Worm (Caenorhabditis elegans) whole organism, L1 larva: ENCODE measurements around the gene lido-4.
A peak's percentile ranks its signal among the peaks of the same experiment; 100 is the strongest.
"Not testable (repeated sequence)": the region's sequence is repeated elsewhere in the genome, so short reads cannot be mapped to it uniquely, and the experiment has no call there.

Source experiments
- C34B4.2 ChIP-seq: sonication (generic microtip); optimal IDR thresholded peaks from 2 replicates; lab custom pipeline; 2017; ENCODE audit warnings: mild to moderate bottlenecking, missing genetic modification characterization, missing compliant biosample characterization
- ama-1 ChIP-seq: fragments of 150-350 bp; optimal IDR thresholded peaks from 2 replicates; lab custom pipeline; 2014
- blmp-1 ChIP-seq: fragments of 150-350 bp; optimal IDR thresholded peaks from 2 replicates; lab custom pipeline; 2014; ENCODE audit warnings: missing biosample characterization, missing genetic modification characterization
- dpl-1 ChIP-seq, 3 experiments: fragments of 150-350 bp in 2 of 3; sonication (generic microtip) in 1 of 3; optimal IDR thresholded peaks; 2 replicates each; lab custom pipeline; 2014 to 2017; ENCODE audit warnings: missing biosample characterization in 3 of 3, missing genetic modification characterization in 3 of 3, missing genetic modification reagents in 3 of 3
- egl-27 ChIP-seq, 2 experiments: fragments of 150-350 bp in 1 of 2; sonication (generic microtip); optimal IDR thresholded peaks; 3 replicates each; lab custom pipeline; 2017 to 2018; ENCODE audit warnings: missing biosample characterization in 2 of 2, missing genetic modification characterization in 2 of 2, missing genetic modification reagents in 2 of 2
- elt-2 ChIP-seq: sonication (generic microtip); optimal IDR thresholded peaks from 2 replicates; lab custom pipeline; 2016; ENCODE audit warnings: missing genetic modification characterization, mild to moderate bottlenecking, inconsistent platforms, missing compliant biosample characterization, missing genetic modification reagents
- ets-5 ChIP-seq: fragments of 200-800 bp; sonication (Bioruptor generic); IDR thresholded peaks from 2 replicates; pipeline ENCODE4 v1.3.6; 2022; ENCODE audit warnings: missing genetic modification characterization, missing compliant biosample characterization
- fkh-10 ChIP-seq: sonication (generic microtip); optimal IDR thresholded peaks from 2 replicates; lab custom pipeline; 2017; ENCODE audit warnings: missing biosample characterization, missing genetic modification reagents, missing genetic modification characterization
- fkh-8 ChIP-seq: sonication (generic microtip); optimal IDR thresholded peaks from 2 replicates; lab custom pipeline; 2016; ENCODE audit warnings: mild to moderate bottlenecking, missing genetic modification characterization, missing compliant biosample characterization
- grh-1 ChIP-seq: fragments of 200-800 bp; sonication (Bioruptor generic); IDR thresholded peaks from 2 replicates; pipeline ENCODE4 v1.3.6; 2022; ENCODE audit warnings: missing genetic modification reagents, missing genetic modification characterization, missing compliant biosample characterization
- hlh-17 ChIP-seq: fragments of 200-800 bp; sonication (Bioruptor generic); optimal IDR thresholded peaks from 2 replicates; lab custom pipeline; 2018; ENCODE audit warnings: missing genetic modification characterization, mild to moderate bottlenecking, missing compliant biosample characterization, moderate library complexity, borderline replicate concordance
- hlh-4 ChIP-seq: sonication (generic microtip); optimal IDR thresholded peaks from 2 replicates; lab custom pipeline; 2016; ENCODE audit warnings: mild to moderate bottlenecking, missing genetic modification characterization, missing compliant biosample characterization
- hpl-2 ChIP-seq: fragments of 150-350 bp; optimal IDR thresholded peaks from 2 replicates; lab custom pipeline; 2014; ENCODE audit warnings: missing biosample characterization, missing genetic modification reagents, missing genetic modification characterization
- isw-1 ChIP-seq: fragments of 200-800 bp; sonication (Bioruptor generic); IDR thresholded peaks from 2 replicates; pipeline ENCODE4 v1.3.6; 2022; ENCODE audit warnings: missing genetic modification characterization, missing compliant biosample characterization
- lin-13 ChIP-seq: fragments of 150-350 bp; optimal IDR thresholded peaks from 2 replicates; lab custom pipeline; 2014; ENCODE audit warnings: missing biosample characterization, missing genetic modification reagents, missing genetic modification characterization
- lin-14 ChIP-seq: fragments of 200-800 bp; sonication (Bioruptor generic); optimal IDR thresholded peaks from 2 replicates; lab custom pipeline; 2018; ENCODE audit warnings: mild to moderate bottlenecking, missing genetic modification characterization, moderate library complexity, missing compliant biosample characterization
- lin-35 ChIP-seq, 2 experiments: fragments of 150-350 bp; optimal IDR thresholded peaks; 2 replicates each; lab custom pipeline; 2014; ENCODE audit warnings: missing biosample characterization in 2 of 2, missing genetic modification characterization in 2 of 2, missing genetic modification reagents in 2 of 2
- lin-39 ChIP-seq: fragments of 150-350 bp; optimal IDR thresholded peaks from 2 replicates; lab custom pipeline; 2014; ENCODE audit warnings: missing biosample characterization, missing genetic modification reagents, missing genetic modification characterization
- lsy-2 ChIP-seq, 2 experiments: fragments of 150-350 bp; optimal IDR thresholded peaks; 2 replicates each; lab custom pipeline; 2014; ENCODE audit warnings: missing biosample characterization in 2 of 2, missing genetic modification characterization in 2 of 2
- mab-9 ChIP-seq: fragments of 200-800 bp; sonication (Bioruptor generic); IDR thresholded peaks from 2 replicates; pipeline ENCODE4 v1.3.6; 2022; ENCODE audit warnings: missing genetic modification reagents, missing genetic modification characterization, missing compliant biosample characterization
- mdl-1 ChIP-seq, 2 experiments: fragments of 150-350 bp; optimal IDR thresholded peaks; 2 replicates each; lab custom pipeline; 2014 to 2017; ENCODE audit warnings: missing biosample characterization in 2 of 2, missing genetic modification characterization in 2 of 2, inconsistent platforms in 1 of 2
- mef-2 ChIP-seq: fragments of 150-350 bp; optimal IDR thresholded peaks from 2 replicates; lab custom pipeline; 2014; ENCODE audit warnings: missing biosample characterization, missing genetic modification characterization
- mep-1 ChIP-seq: fragments of 150-350 bp; optimal IDR thresholded peaks from 2 replicates; lab custom pipeline; 2014; ENCODE audit warnings: missing biosample characterization, missing genetic modification characterization
- nhr-11 ChIP-seq: fragments of 150-350 bp; optimal IDR thresholded peaks from 2 replicates; lab custom pipeline; 2014; ENCODE audit warnings: missing biosample characterization, missing genetic modification characterization
- nhr-20 ChIP-seq: sonication (generic microtip); optimal IDR thresholded peaks from 2 replicates; lab custom pipeline; 2016; ENCODE audit warnings: mild to moderate bottlenecking, missing genetic modification characterization, missing compliant biosample characterization
- nhr-237 ChIP-seq: fragments of 150-350 bp; optimal IDR thresholded peaks from 2 replicates; lab custom pipeline; 2014; ENCODE audit warnings: missing biosample characterization, missing genetic modification characterization
- nhr-28 ChIP-seq: fragments of 150-350 bp; optimal IDR thresholded peaks from 2 replicates; lab custom pipeline; 2014; ENCODE audit warnings: missing biosample characterization, missing genetic modification characterization
- nhr-71 ChIP-seq: sonication (generic microtip); optimal IDR thresholded peaks from 2 replicates; lab custom pipeline; 2016; ENCODE audit warnings: mild to moderate bottlenecking, missing genetic modification characterization, moderate library complexity, missing compliant biosample characterization
- nhr-76 ChIP-seq: sonication (generic microtip); optimal IDR thresholded peaks from 2 replicates; lab custom pipeline; 2017; ENCODE audit warnings: missing biosample characterization, missing genetic modification characterization
- nhr-77 ChIP-seq: fragments of 150-350 bp; optimal IDR thresholded peaks from 2 replicates; lab custom pipeline; 2014; ENCODE audit warnings: missing biosample characterization, missing genetic modification characterization
- nhr-84 ChIP-seq: sonication (generic microtip); optimal IDR thresholded peaks from 2 replicates; lab custom pipeline; 2017; ENCODE audit warnings: missing biosample characterization, missing genetic modification characterization
- nhr-85 ChIP-seq: sonication (generic microtip); peaks from one replicate; lab custom pipeline; 2016; ENCODE audit warnings: missing genetic modification characterization, inconsistent platforms, missing compliant biosample characterization
- nhr-90 ChIP-seq: sonication (generic microtip); optimal IDR thresholded peaks from 2 replicates; lab custom pipeline; 2016; ENCODE audit warnings: mild to moderate bottlenecking, missing genetic modification characterization, missing compliant biosample characterization; ENCODE audit not compliant: poor library complexity
- skn-1 ChIP-seq: fragments of 150-350 bp; optimal IDR thresholded peaks from 2 replicates; lab custom pipeline; 2014; ENCODE audit warnings: missing biosample characterization, missing genetic modification characterization
- sup-37 ChIP-seq: fragments of 200-800 bp; sonication (Bioruptor generic); optimal IDR thresholded peaks from 2 replicates; lab custom pipeline; 2018; ENCODE audit warnings: mild to moderate bottlenecking, missing genetic modification characterization, missing compliant biosample characterization
- swsn-7 ChIP-seq: sonication (generic microtip); optimal IDR thresholded peaks from 2 replicates; lab custom pipeline; 2016; ENCODE audit warnings: missing genetic modification characterization, missing compliant biosample characterization
- unc-130 ChIP-seq: fragments of 150-350 bp; optimal IDR thresholded peaks from 2 replicates; lab custom pipeline; 2017; ENCODE audit warnings: missing biosample characterization, missing genetic modification characterization, inconsistent platforms
- unc-86 ChIP-seq: sonication (generic microtip); optimal IDR thresholded peaks from 2 replicates; lab custom pipeline; 2016; ENCODE audit warnings: missing genetic modification characterization, missing compliant biosample characterization
- zag-1 ChIP-seq: fragments of 150-350 bp; optimal IDR thresholded peaks from 2 replicates; lab custom pipeline; 2014; ENCODE audit warnings: missing biosample characterization, missing genetic modification characterization

lido-4 gene

DNA sequence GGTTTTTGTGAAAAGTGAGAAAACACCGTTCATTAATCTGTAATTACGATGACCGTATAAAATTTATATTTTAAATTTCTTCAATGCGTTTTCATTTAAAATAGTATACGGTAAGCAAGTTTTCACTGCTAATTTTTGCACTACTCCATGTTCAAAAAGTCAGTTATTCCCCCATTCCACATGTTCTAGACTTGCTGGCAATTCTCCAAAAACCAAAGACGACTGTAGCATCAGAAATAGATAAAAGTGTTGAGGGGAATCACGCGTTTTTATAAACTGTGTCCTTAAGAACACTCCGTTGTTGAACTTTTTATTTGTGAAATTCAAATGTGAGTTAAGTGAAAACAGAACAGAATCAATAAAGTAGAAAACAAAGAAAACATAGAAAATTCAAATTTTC is 28.1 kb upstream of the lido-4 start:
- TF ChIP-seq elt-2 (peak; percentile 70), unc-130 (tag; lab: Kevin White, UChicago) (no peak), unc-86 (tag; lab: Kevin White, UChicago) (no peak), nhr-85 (tag; lab: Kevin White, UChicago) (peak; percentile 54), nhr-84 (tag; lab: Kevin White, UChicago) (no peak), lin-14 (GFP tag; lab: Kevin White, UChicago) (no peak), dpl-1 (GFP tag; optimal IDR thresholded peaks at IDR 0.05; lab: Kevin White, UChicago) (no peak), nhr-71 (tag; lab: Kevin White, UChicago) (peak; percentile 22), zag-1 (tag; lab: Kevin White, UChicago) (no peak), skn-1 (tag; lab: Kevin White, UChicago) (peak; percentile 28), C34B4.2 (tag; lab: Kevin White, UChicago) (no peak), mdl-1 (tag; optimal IDR thresholded peaks at IDR 0.05; lab: Kevin White, UChicago) (no peak), mep-1 (tag; lab: Kevin White, UChicago) (peak; percentile 10), ama-1 (lab: Kevin White, UChicago) (peak; percentile 11), lin-35 (GFP tag; optimal IDR thresholded peaks at IDR 0.05; lab: Kevin White, UChicago) (peak in 1 of 2 experiments; percentile 31), sup-37 (no peak), nhr-20 (tag; lab: Kevin White, UChicago) (peak; percentile 2), nhr-90 (peak; percentile 37), mef-2 (tag; lab: Kevin White, UChicago) (no peak), lin-13 (GFP tag; lab: Kevin White, UChicago) (peak; percentile 4)
- TF ChIP-seq, all 84 proteins: peak for 10

DNA sequence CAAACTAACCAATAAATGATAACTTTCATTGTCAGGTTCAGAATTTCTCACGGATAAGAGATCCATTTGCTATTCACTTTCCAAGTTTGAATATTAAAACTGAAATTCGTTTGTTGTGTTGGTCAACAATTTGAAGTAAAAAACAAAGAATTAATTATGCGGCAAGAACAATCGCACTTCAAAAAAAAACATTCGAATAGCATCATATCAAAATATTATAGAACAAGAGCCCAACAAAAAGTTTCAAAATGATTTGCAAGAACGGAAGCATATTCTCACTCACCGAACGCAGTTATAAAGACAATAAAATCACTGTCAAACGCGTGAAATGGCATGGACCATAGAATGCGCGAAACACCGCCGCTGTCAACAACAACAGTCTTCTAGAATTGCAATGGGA is 26.9 kb upstream of the lido-4 start, which contains the start of gene K09E3.7:
Gene K09E3.7, minus strand, starts transcription at position 101 of the 400 bp plus-strand sequence.
- TF ChIP-seq mdl-1 (tag; optimal IDR thresholded peaks at IDR 0.05; lab: Kevin White, UChicago) (no peak), nhr-77 (tag; lab: Kevin White, UChicago) (no peak), blmp-1 (tag; lab: Kevin White, UChicago) (no peak), mep-1 (tag; lab: Kevin White, UChicago) (no peak), nhr-11 (tag; lab: Kevin White, UChicago) (no peak), fkh-8 (tag; lab: Kevin White, UChicago) (no peak), hpl-2 (GFP tag; lab: Kevin White, UChicago) (no peak), C34B4.2 (tag; lab: Kevin White, UChicago) (no peak), swsn-7 (tag; lab: Kevin White, UChicago) (no peak), grh-1 (GFP tag; lab: Robert Waterston, UW) (no peak), nhr-237 (tag; lab: Kevin White, UChicago) (no peak), lsy-2 (tag; optimal IDR thresholded peaks at IDR 0.05; lab: Kevin White, UChicago) (no peak), nhr-71 (tag; lab: Kevin White, UChicago) (no peak), dpl-1 (GFP tag; optimal IDR thresholded peaks at IDR 0.05; lab: Kevin White, UChicago) (no peak), hlh-4 (tag; lab: Kevin White, UChicago) (no peak), nhr-28 (tag; lab: Kevin White, UChicago) (no peak), nhr-84 (tag; lab: Kevin White, UChicago) (no peak), ets-5 (no peak), nhr-76 (tag; lab: Kevin White, UChicago) (no peak), mab-9 (GFP tag; lab: Robert Waterston, UW) (no peak)
- TF ChIP-seq, all 84 proteins: peak for 0

DNA sequence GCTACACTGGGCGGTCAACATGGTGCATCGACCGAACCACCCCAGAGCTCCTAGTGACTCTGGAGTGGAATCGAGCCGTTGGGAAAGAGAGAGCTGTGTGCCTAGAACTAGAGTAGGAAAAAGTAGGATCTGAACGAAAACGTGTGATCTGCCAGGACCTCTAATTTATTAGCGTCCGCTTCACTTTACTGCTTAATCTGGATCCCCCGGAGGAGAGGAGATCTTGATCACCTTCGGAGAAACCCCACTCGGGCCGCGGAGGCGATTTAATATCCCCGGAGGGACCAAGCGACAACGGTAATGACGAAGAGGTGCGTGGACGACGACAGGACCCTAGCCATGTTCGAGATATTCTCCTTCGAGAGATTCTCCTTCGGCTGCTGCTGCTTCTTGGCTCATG is 9.8 kb upstream of the lido-4 start, which contains the start of gene K09E3.2:
Gene K09E3.2, plus strand, starts transcription at position 301 of the 400 bp plus-strand sequence.
- TF ChIP-seq unc-86 (tag; lab: Kevin White, UChicago); lin-39 (tag; lab: Kevin White, UChicago); fkh-10 (GFP tag; lab: Kevin White, UChicago): not testable (repeated sequence)

DNA sequence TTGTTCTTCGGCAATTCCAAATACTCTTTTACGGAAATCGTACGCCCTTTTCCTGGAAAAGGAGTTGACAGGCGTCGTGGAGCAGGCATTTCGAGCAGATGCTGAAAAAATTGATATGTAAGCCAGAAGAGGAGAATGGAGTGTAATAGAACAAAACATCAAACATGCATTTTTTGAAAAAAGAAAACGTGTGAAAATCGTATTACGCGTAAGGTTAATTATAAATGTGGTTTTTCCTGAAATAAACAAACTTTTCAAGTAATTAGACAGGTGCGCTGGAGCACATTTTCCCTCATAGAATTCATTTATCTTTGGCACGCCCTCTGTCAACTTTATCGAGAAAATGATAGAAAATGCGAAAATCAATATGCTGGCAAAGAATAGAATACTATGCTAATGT is 7.5 kb upstream of the lido-4 start, which contains the start of gene lido-6:
Gene lido-6, minus strand, starts transcription at position 101 of the 400 bp plus-strand sequence.
- no peak for TF ChIP-seq isw-1 (GFP tag; lab: Robert Waterston, UW)
- no peak for TF ChIP-seq hlh-17 (GFP tag; lab: Kevin White, UChicago)
- no peak for TF ChIP-seq egl-27 (tag; optimal IDR thresholded peaks at IDR 0.05; lab: Kevin White, UChicago)
